Worm (Caenorhabditis elegans) whole organism, L3 larva: ENCODE data around the gene hyl-2.

ENCODE experiments used
- R02D3.7 ChIP-seq: fragments of 150-350 bp; optimal IDR thresholded peaks from 2 replicates; lab custom pipeline; 2014; ENCODE audit warnings: missing biosample characterization, missing genetic modification characterization
- ZK546.5 ChIP-seq: sonication (generic microtip); optimal IDR thresholded peaks from 2 replicates; lab custom pipeline; 2017; ENCODE audit warnings: missing biosample characterization, missing genetic modification characterization
- ama-1 ChIP-seq: fragments of 150-350 bp; optimal IDR thresholded peaks from 2 replicates; lab custom pipeline; 2018
- ceh-16 ChIP-seq: sonication (generic microtip); optimal IDR thresholded peaks from 2 replicates; lab custom pipeline; 2017; ENCODE audit warnings: missing biosample characterization, missing genetic modification characterization
- ceh-28 ChIP-seq: fragments of 150-350 bp; optimal IDR thresholded peaks from 2 replicates; lab custom pipeline; 2014; ENCODE audit warnings: missing biosample characterization, missing genetic modification reagents, missing genetic modification characterization
- ceh-9 ChIP-seq: sonication (generic microtip); optimal IDR thresholded peaks from 2 replicates; lab custom pipeline; 2018; ENCODE audit warnings: missing biosample characterization, missing genetic modification characterization
- daf-12 ChIP-seq: fragments of 150-350 bp; optimal IDR thresholded peaks from 2 replicates; lab custom pipeline; 2014; ENCODE audit warnings: missing biosample characterization, missing genetic modification reagents, missing genetic modification characterization
- egl-27 ChIP-seq: sonication (generic microtip); optimal IDR thresholded peaks from 4 replicates; lab custom pipeline; 2017; ENCODE audit warnings: missing biosample characterization, missing genetic modification reagents, missing genetic modification characterization
- egl-5 ChIP-seq: fragments of 150-350 bp; optimal IDR thresholded peaks from 2 replicates; lab custom pipeline; 2017; ENCODE audit warnings: missing biosample characterization, missing genetic modification reagents, missing genetic modification characterization, inconsistent platforms
- elt-1 ChIP-seq: fragments of 150-350 bp; optimal IDR thresholded peaks from 2 replicates; lab custom pipeline; 2014; ENCODE audit warnings: missing biosample characterization, missing genetic modification characterization
- elt-2 ChIP-seq: sonication (generic microtip); optimal IDR thresholded peaks from 2 replicates; lab custom pipeline; 2016; ENCODE audit warnings: missing genetic modification reagents, mild to moderate bottlenecking, missing genetic modification characterization, missing compliant biosample characterization
- elt-3 ChIP-seq, 3 experiments: fragments of 150-350 bp in 1 of 3; sonication (generic microtip) in 2 of 3; optimal IDR thresholded peaks; 2 replicates in 2 of 3; 4 replicates in 1 of 3; lab custom pipeline; 2014 to 2017; ENCODE audit warnings: missing biosample characterization in 3 of 3, missing genetic modification characterization in 3 of 3
- eor-1 ChIP-seq, 2 experiments: fragments of 150-350 bp; optimal IDR thresholded peaks; 2 replicates each; lab custom pipeline; 2014 to 2018; ENCODE audit warnings: missing biosample characterization in 2 of 2, missing genetic modification characterization in 2 of 2
- fkh-10 ChIP-seq: sonication (generic microtip); optimal IDR thresholded peaks from 2 replicates; lab custom pipeline; 2017; ENCODE audit warnings: missing biosample characterization, missing genetic modification reagents, missing genetic modification characterization
- fkh-2 ChIP-seq: fragments of 150-350 bp; optimal IDR thresholded peaks from 2 replicates; lab custom pipeline; 2014; ENCODE audit warnings: missing biosample characterization, missing genetic modification reagents, missing genetic modification characterization
- fos-1 ChIP-seq: fragments of 150-350 bp; optimal IDR thresholded peaks from 2 replicates; lab custom pipeline; 2014; ENCODE audit warnings: missing biosample characterization, missing genetic modification characterization
- hmg-11 ChIP-seq: sonication (generic microtip); optimal IDR thresholded peaks from 2 replicates; lab custom pipeline; 2016; ENCODE audit warnings: missing genetic modification characterization, missing compliant biosample characterization
- jun-1 ChIP-seq: fragments of 150-350 bp; optimal IDR thresholded peaks from 2 replicates; lab custom pipeline; 2014; ENCODE audit warnings: missing biosample characterization, missing genetic modification reagents, missing genetic modification characterization
- lin-15B ChIP-seq: fragments of 150-350 bp; optimal IDR thresholded peaks from 2 replicates; lab custom pipeline; 2014; ENCODE audit warnings: missing biosample characterization, missing genetic modification characterization
- lin-39 ChIP-seq: fragments of 150-350 bp; optimal IDR thresholded peaks from 2 replicates; lab custom pipeline; 2018; ENCODE audit warnings: missing biosample characterization, missing genetic modification reagents, missing genetic modification characterization
- mdl-1 ChIP-seq: fragments of 150-350 bp; optimal IDR thresholded peaks from 2 replicates; lab custom pipeline; 2014; ENCODE audit warnings: missing biosample characterization, missing genetic modification characterization
- mml-1 ChIP-seq: fragments of 150-350 bp; sonication (generic microtip); optimal IDR thresholded peaks from 3 replicates; lab custom pipeline; 2014; ENCODE audit warnings: missing biosample characterization, missing genetic modification characterization
- nfya-1 ChIP-seq: sonication (generic microtip); optimal IDR thresholded peaks from 2 replicates; lab custom pipeline; 2017; ENCODE audit warnings: missing genetic modification characterization, mild to moderate bottlenecking, missing compliant biosample characterization, antibody characterized with exemption, moderate library complexity; ENCODE audit not compliant: insufficient read depth
- nhr-11 ChIP-seq: fragments of 150-350 bp; optimal IDR thresholded peaks from 2 replicates; lab custom pipeline; 2014; ENCODE audit warnings: missing biosample characterization, missing genetic modification characterization
- nhr-12 ChIP-seq: fragments of 150-350 bp; optimal IDR thresholded peaks from 2 replicates; lab custom pipeline; 2014; ENCODE audit warnings: missing biosample characterization, missing genetic modification characterization
- nhr-23 ChIP-seq: fragments of 150-350 bp; optimal IDR thresholded peaks from 2 replicates; lab custom pipeline; 2014; ENCODE audit warnings: missing biosample characterization, missing genetic modification reagents, missing genetic modification characterization
- nhr-237 ChIP-seq: fragments of 150-350 bp; optimal IDR thresholded peaks from 2 replicates; lab custom pipeline; 2014; ENCODE audit warnings: missing biosample characterization, missing genetic modification characterization
- nhr-25 ChIP-seq: sonication (generic microtip); optimal IDR thresholded peaks from 2 replicates; lab custom pipeline; 2017; ENCODE audit warnings: missing biosample characterization, missing genetic modification characterization
- nhr-28 ChIP-seq: fragments of 150-350 bp; optimal IDR thresholded peaks from 2 replicates; lab custom pipeline; 2014; ENCODE audit warnings: missing biosample characterization, missing genetic modification characterization
- nhr-43 ChIP-seq: sonication (generic microtip); optimal IDR thresholded peaks from 2 replicates; lab custom pipeline; 2016; ENCODE audit warnings: mild to moderate bottlenecking, missing genetic modification characterization, missing compliant biosample characterization; ENCODE audit not compliant: poor library complexity, severe bottlenecking
- nhr-67 ChIP-seq: fragments of 150-350 bp; optimal IDR thresholded peaks from 2 replicates; lab custom pipeline; 2014; ENCODE audit warnings: missing biosample characterization, missing genetic modification characterization
- nhr-76 ChIP-seq: fragments of 150-350 bp; sonication (generic microtip); optimal IDR thresholded peaks from 5 replicates; lab custom pipeline; 2014; ENCODE audit warnings: missing biosample characterization, missing genetic modification characterization
- nhr-77 ChIP-seq: fragments of 150-350 bp; optimal IDR thresholded peaks from 2 replicates; lab custom pipeline; 2014; ENCODE audit warnings: missing biosample characterization, missing genetic modification characterization
- pha-4 ChIP-seq: fragments of 150-350 bp; optimal IDR thresholded peaks from 2 replicates; lab custom pipeline; 2014; ENCODE audit warnings: missing biosample characterization, missing genetic modification reagents, missing genetic modification characterization
- pqm-1 ChIP-seq: fragments of 150-350 bp; optimal IDR thresholded peaks from 2 replicates; lab custom pipeline; 2017; ENCODE audit warnings: missing biosample characterization, missing genetic modification characterization, inconsistent platforms
- sea-2 ChIP-seq: fragments of 150-350 bp; sonication (generic microtip); optimal IDR thresholded peaks from 4 replicates; lab custom pipeline; 2014; ENCODE audit warnings: missing biosample characterization, missing genetic modification reagents, missing genetic modification characterization
- skn-1 ChIP-seq: fragments of 150-350 bp; optimal IDR thresholded peaks from 2 replicates; lab custom pipeline; 2014; ENCODE audit warnings: missing biosample characterization, missing genetic modification characterization
- snpc-4 ChIP-seq: fragments of 150-350 bp; optimal IDR thresholded peaks from 2 replicates; lab custom pipeline; 2014; ENCODE audit warnings: missing biosample characterization, missing genetic modification characterization
- tbx-2 ChIP-seq: sonication (generic microtip); optimal IDR thresholded peaks from 2 replicates; lab custom pipeline; 2016; ENCODE audit warnings: mild to moderate bottlenecking, missing genetic modification characterization, missing compliant biosample characterization
- zag-1 ChIP-seq: fragments of 150-350 bp; optimal IDR thresholded peaks from 2 replicates; lab custom pipeline; 2014; ENCODE audit warnings: missing biosample characterization, missing genetic modification characterization
- ztf-4 ChIP-seq: fragments of 150-350 bp; optimal IDR thresholded peaks from 2 replicates; lab custom pipeline; 2014; ENCODE audit warnings: missing biosample characterization, missing genetic modification characterization

hyl-2 gene

ce11 chrX:4662293-4662825 lies 36.9 kb downstream of the hyl-2 start:
- TF ChIP-seq lin-15B (tag; lab: Kevin White, UChicago) (no peak), elt-2 (tag; lab: Kevin White, UChicago) (peak; percentile 88), pha-4 (tag; lab: Kevin White, UChicago) (peak; percentile 85), nhr-67 (tag; lab: Kevin White, UChicago) (no peak), egl-5 (tag; lab: Kevin White, UChicago) (no peak), egl-27 (tag; lab: Kevin White, UChicago) (no peak), lin-39 (tag; lab: Kevin White, UChicago) (peak; percentile 25), fkh-2 (tag; lab: Kevin White, UChicago) (no peak), nhr-25 (tag; lab: Kevin White, UChicago) (peak; percentile 75), pqm-1 (tag; lab: Kevin White, UChicago) (peak; percentile 81), mml-1 (tag; lab: Kevin White, UChicago) (no peak), nhr-23 (tag; lab: Kevin White, UChicago) (peak; percentile 62), daf-12 (no peak), zag-1 (tag; lab: Kevin White, UChicago) (no peak), eor-1 (tag; optimal IDR thresholded peaks at IDR 0.05; lab: Kevin White, UChicago) (no peak), ceh-16 (no peak), hmg-11 (tag; lab: Kevin White, UChicago) (peak; percentile 29), snpc-4 (tag; lab: Kevin White, UChicago) (peak; percentile 1), nhr-237 (tag; lab: Kevin White, UChicago) (no peak), elt-3 (tag; optimal IDR thresholded peaks at IDR 0.05; lab: Kevin White, UChicago) (peak in 1 of 3 experiments; percentile 36), nhr-43 (tag; lab: Kevin White, UChicago) (peak; percentile 4), nhr-76 (tag; lab: Kevin White, UChicago) (no peak), nhr-12 (tag; lab: Kevin White, UChicago) (no peak), jun-1 (tag; lab: Kevin White, UChicago) (no peak), nhr-77 (tag; lab: Kevin White, UChicago) (no peak), fos-1 (no peak), elt-1 (tag; lab: Kevin White, UChicago) (no peak), ama-1 (no peak), nhr-28 (tag; lab: Kevin White, UChicago) (no peak), skn-1 (peak; percentile 23), ceh-28 (tag; lab: Kevin White, UChicago) (peak; percentile 61), R02D3.7 (tag; lab: Kevin White, UChicago) (no peak), mdl-1 (tag; lab: Kevin White, UChicago) (no peak), nfya-1 (tag; lab: Kevin White, UChicago) (peak; percentile 34)

- no peak for TF ChIP-seq nhr-11
- no peak for TF ChIP-seq ceh-16
- TF ChIP-seq ztf-4 = no peak
- TF ChIP-seq daf-12 = no peak
- TF ChIP-seq pqm-1 (tag; lab: Kevin White, UChicago) = peak; percentile 73
- TF ChIP-seq nhr-77 (tag; lab: Kevin White, UChicago) = no peak
- TF ChIP-seq lin-39 (tag; lab: Kevin White, UChicago) = no peak
- TF ChIP-seq sea-2 = no peak
- no peak for TF ChIP-seq nhr-76 (tag; lab: Kevin White, UChicago)
- TF ChIP-seq ZK546.5 = no peak
- TF ChIP-seq mdl-1 (tag; lab: Kevin White, UChicago) = no peak
- peak; percentile 60 for TF ChIP-seq elt-2 (tag; lab: Kevin White, UChicago)
- TF ChIP-seq ceh-28 (tag; lab: Kevin White, UChicago) = no peak
- no peak for TF ChIP-seq ceh-9 (tag; lab: Kevin White, UChicago)
- peak; percentile 50 for TF ChIP-seq fkh-10 (GFP tag; lab: Kevin White, UChicago)
- TF ChIP-seq tbx-2 (tag; lab: Kevin White, UChicago) = no peak
- TF ChIP-seq nhr-43 (tag; lab: Kevin White, UChicago) = no peak
- TF ChIP-seq snpc-4 (tag; lab: Kevin White, UChicago) = no peak
- no peak for TF ChIP-seq egl-5 (tag; lab: Kevin White, UChicago)
- no peak for TF ChIP-seq ama-1
- TF ChIP-seq nhr-237 (tag; lab: Kevin White, UChicago) = no peak
These were observed 38.9 kb downstream of the hyl-2 start, which contains the start of gene nhr-45 for ce11 chrX:4660268-4660880. Gene nhr-45, minus strand, starts transcription at chrX:4660318.
